Worm (Caenorhabditis elegans) whole organism, L2 larva: ENCODE results near the gene sip-1.

Experiments used
- R02D3.7 ChIP-seq: fragments of 150-350 bp; optimal IDR thresholded peaks from 2 replicates; lab custom pipeline; 2014; ENCODE audit warnings: missing biosample characterization, missing genetic modification characterization
- aly-2 ChIP-seq: fragments of 150-350 bp; optimal IDR thresholded peaks from 2 replicates; lab custom pipeline; 2014; ENCODE audit warnings: missing biosample characterization, missing genetic modification characterization
- blmp-1 ChIP-seq: sonication (generic microtip); optimal IDR thresholded peaks from 2 replicates; lab custom pipeline; 2017; ENCODE audit warnings: missing genetic modification characterization, mild to moderate bottlenecking, missing compliant biosample characterization, antibody characterized with exemption, moderate library complexity; ENCODE audit not compliant: insufficient read depth
- elt-3 ChIP-seq: sonication (generic microtip); optimal IDR thresholded peaks from 2 replicates; lab custom pipeline; 2017; ENCODE audit warnings: missing biosample characterization, missing genetic modification characterization
- fos-1 ChIP-seq: fragments of 150-350 bp; optimal IDR thresholded peaks from 2 replicates; lab custom pipeline; 2014; ENCODE audit warnings: missing biosample characterization, missing genetic modification characterization
- lsy-2 ChIP-seq, 2 experiments: fragments of 150-350 bp in 1 of 2; sonication (generic microtip) in 1 of 2; optimal IDR thresholded peaks; 2 replicates each; lab custom pipeline; 2014 to 2017; ENCODE audit warnings: missing biosample characterization in 2 of 2, missing genetic modification characterization in 2 of 2
- mab-5 ChIP-seq: fragments of 150-350 bp; optimal IDR thresholded peaks from 2 replicates; lab custom pipeline; 2014; ENCODE audit warnings: missing biosample characterization, missing genetic modification characterization
- nhr-237 ChIP-seq: fragments of 150-350 bp; optimal IDR thresholded peaks from 2 replicates; lab custom pipeline; 2014; ENCODE audit warnings: missing biosample characterization, missing genetic modification characterization
- nhr-77 ChIP-seq: fragments of 150-350 bp; optimal IDR thresholded peaks from 2 replicates; lab custom pipeline; 2014; ENCODE audit warnings: missing biosample characterization, missing genetic modification characterization
- skn-1 ChIP-seq: sonication (generic microtip); optimal IDR thresholded peaks from 2 replicates; lab custom pipeline; 2017; ENCODE audit warnings: missing biosample characterization, missing genetic modification characterization
- unc-62 ChIP-seq: fragments of 150-350 bp; optimal IDR thresholded peaks from 2 replicates; lab custom pipeline; 2014; ENCODE audit warnings: missing biosample characterization, missing genetic modification reagents, missing genetic modification characterization
- ztf-11 ChIP-seq: sonication (generic microtip); optimal IDR thresholded peaks from 2 replicates; lab custom pipeline; 2017; ENCODE audit warnings: missing biosample characterization, missing genetic modification characterization
- ztf-4 ChIP-seq: fragments of 150-350 bp; optimal IDR thresholded peaks from 2 replicates; lab custom pipeline; 2014; ENCODE audit warnings: missing biosample characterization, missing genetic modification characterization

DNA sequence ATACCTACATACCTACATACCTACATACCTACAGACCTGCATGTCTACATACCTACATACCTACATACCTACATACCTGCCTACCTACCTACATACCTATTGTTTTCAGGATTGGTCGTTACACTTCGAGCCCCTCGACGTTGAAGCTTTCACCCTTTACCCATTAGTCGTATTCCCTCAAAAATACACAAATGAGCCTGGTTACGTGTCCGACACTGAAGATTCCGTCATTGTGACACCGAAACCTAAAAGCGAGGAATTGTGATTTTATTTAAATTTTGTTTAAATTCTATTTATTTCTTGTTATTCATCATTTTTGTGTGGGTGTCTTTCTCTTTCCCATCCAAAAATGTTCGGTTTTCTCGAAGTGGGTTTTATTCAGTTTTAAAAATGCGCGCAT lies 27.4 kb downstream of the sip-1 start, which contains the start of gene D2045.7:
- TF ChIP-seq nhr-77 (tag; lab: Kevin White, UChicago) (no peak), unc-62 (no peak), elt-3 (tag; lab: Kevin White, UChicago) (no peak), blmp-1 (tag; lab: Kevin White, UChicago) (no peak), nhr-237 (tag; lab: Kevin White, UChicago) (no peak), aly-2 (tag; lab: Kevin White, UChicago) (no peak), ztf-11 (tag; lab: Kevin White, UChicago) (no peak), lsy-2 (tag; optimal IDR thresholded peaks at IDR 0.05; lab: Kevin White, UChicago) (no peak), skn-1 (tag; lab: Kevin White, UChicago) (no peak), ztf-4 (tag; lab: Kevin White, UChicago) (no peak), R02D3.7 (tag; lab: Kevin White, UChicago) (no peak), fos-1 (tag; lab: Kevin White, UChicago) (no peak), mab-5 (no peak)
